Worm (Caenorhabditis elegans): ENCODE measurements around the gene T06E6.10.

- TF ChIP-seq tbx-9 (tag; optimal IDR thresholded peaks at IDR 0.05; ENCODE audit: borderline replicate concordance) (no peak), sea-2 (GFP tag; IDR thresholded peaks at IDR 0.05) (no peak), F22D6.2 (tag; optimal IDR thresholded peaks at IDR 0.05) (no peak), attf-5 (GFP tag; optimal IDR thresholded peaks at IDR 0.05) (no peak), tlf-1 (GFP tag; optimal IDR thresholded peaks at IDR 0.05) (no peak), lir-1 (GFP tag; conservative IDR thresholded peaks at IDR 0.05) (no peak), F52B5.7 (tag; optimal IDR thresholded peaks at IDR 0.05) (no peak), ztf-3 (GFP tag; optimal IDR thresholded peaks at IDR 0.05) (no peak), K11D2.4 (GFP tag; IDR thresholded peaks at IDR 0.05) (no peak), fkh-3 (tag; optimal IDR thresholded peaks at IDR 0.05) (no peak)
These were observed 19.2 kb upstream of the T06E6.10 start, which contains the start of gene fbxa-199 for ce11 chrV:15398728-15399127.

Measured in whole organism, young adult.